Worm (Caenorhabditis elegans): ENCODE data around the gene C08B11.9.

Gene C08B11.9

DNA sequence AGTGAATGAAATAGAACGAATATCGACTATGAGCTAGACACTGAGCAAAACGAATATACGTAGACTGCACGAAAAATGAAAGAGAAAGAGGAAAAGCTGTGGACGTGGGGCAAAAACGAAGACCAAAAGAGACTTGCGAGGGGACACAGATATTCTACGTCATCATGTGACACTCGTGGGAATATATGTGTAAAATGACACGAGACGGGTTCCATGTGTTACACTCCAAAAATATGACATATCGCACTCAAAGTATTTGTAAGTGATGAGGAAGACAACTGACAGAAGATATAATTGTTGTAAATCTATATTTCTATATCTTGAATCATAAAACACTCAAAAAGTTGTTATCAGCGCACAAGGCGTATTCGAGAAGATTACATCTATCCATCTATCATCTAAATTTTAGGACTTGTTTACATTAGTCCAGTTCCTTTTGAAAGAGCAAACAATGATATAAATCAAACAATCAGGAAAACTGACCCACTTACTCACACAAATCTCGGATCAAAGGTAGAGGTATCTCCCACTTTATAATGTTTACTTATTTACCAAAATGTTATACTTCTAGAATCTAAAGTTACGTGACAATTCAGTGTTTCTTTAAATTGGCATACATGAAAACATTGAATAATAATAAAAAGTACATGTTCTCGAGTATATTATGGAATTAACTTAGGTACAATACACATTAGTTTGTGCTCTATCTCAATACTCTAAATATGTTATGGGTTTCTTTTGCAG lies 34.0 kb upstream of the C08B11.9 start (continued):
- no peak for TF ChIP-seq rpc-1 (optimal IDR thresholded peaks at IDR 0.05)
- TF ChIP-seq rpc-1 (tag; optimal IDR thresholded peaks at IDR 0.05), result no peak
- no peak for TF ChIP-seq lsy-27 (tag; optimal IDR thresholded peaks at IDR 0.05; ENCODE audit: borderline replicate concordance, insufficient read depth)

DNA sequence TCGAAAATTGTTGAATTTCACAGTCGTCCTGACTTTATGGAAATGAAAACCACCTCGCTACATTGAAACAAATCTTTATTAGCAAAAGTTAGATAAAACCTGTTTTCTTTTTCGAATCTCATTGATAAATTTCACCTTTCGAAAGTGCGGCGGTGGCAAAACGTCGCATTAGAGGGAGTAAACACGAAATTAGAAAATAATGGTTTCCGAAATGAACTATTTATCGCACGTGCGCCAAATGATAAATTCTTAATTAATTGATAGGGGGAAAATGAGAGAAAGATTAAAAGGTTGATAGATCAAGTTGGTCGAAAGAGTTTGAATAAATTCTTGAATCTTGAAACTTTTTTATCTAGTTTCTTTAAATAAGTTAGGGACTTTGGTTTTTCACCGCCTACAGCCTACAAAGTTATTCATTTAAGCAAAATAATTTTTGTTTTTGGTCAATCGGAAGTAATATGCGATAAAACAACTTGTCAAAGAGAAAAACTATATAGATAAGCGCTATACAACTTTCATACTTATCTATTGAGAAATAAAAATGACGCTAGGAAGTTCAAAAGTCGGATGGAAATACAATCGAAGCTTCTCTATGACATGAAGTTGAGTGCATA lies 33.1 kb upstream of the C08B11.9 start:
- no peak for TF ChIP-seq lin-26 (GFP tag; IDR thresholded peaks at IDR 0.05)
- TF ChIP-seq ceh-27 (GFP tag; optimal IDR thresholded peaks at IDR 0.05), result no peak
- no peak for TF ChIP-seq mxl-1 (tag; optimal IDR thresholded peaks at IDR 0.05)
- TF ChIP-seq fkh-3 (tag; optimal IDR thresholded peaks at IDR 0.05), result no peak
- TF ChIP-seq sea-2 (GFP tag; IDR thresholded peaks at IDR 0.05), result no peak
- no peak for TF ChIP-seq zim-3 (tag; optimal IDR thresholded peaks at IDR 0.05)
- no peak for TF ChIP-seq athp-1 (tag; optimal IDR thresholded peaks at IDR 0.05)
- TF ChIP-seq nhr-90 (tag; optimal IDR thresholded peaks at IDR 0.05), result no peak
- TF ChIP-seq ztf-18 (tag; optimal IDR thresholded peaks at IDR 0.05), result no peak
- no peak for TF ChIP-seq mcd-1 (GFP tag; IDR thresholded peaks at IDR 0.05)
- TF ChIP-seq madf-3 (GFP tag; IDR thresholded peaks at IDR 0.05), result no peak
- no peak for TF ChIP-seq B0035.1 (tag; optimal IDR thresholded peaks at IDR 0.05)
- TF ChIP-seq D2030.7 (GFP tag; IDR thresholded peaks at IDR 0.05), result no peak
- TF ChIP-seq F57C9.4 (tag; optimal IDR thresholded peaks at IDR 0.05), result no peak
- no peak for TF ChIP-seq efl-1 (GFP tag; optimal IDR thresholded peaks at IDR 0.05)
- no peak for TF ChIP-seq Y53G8AR.9 (GFP tag; conservative IDR thresholded peaks at IDR 0.05)
- no peak for TF ChIP-seq hrde-1 (tag; optimal IDR thresholded peaks at IDR 0.05; ENCODE audit: borderline replicate concordance)
- no peak for TF ChIP-seq unc-62 (GFP tag; optimal IDR thresholded peaks at IDR 0.05)
- no peak for TF ChIP-seq let-526 (GFP tag; IDR thresholded peaks at IDR 0.05)

DNA sequence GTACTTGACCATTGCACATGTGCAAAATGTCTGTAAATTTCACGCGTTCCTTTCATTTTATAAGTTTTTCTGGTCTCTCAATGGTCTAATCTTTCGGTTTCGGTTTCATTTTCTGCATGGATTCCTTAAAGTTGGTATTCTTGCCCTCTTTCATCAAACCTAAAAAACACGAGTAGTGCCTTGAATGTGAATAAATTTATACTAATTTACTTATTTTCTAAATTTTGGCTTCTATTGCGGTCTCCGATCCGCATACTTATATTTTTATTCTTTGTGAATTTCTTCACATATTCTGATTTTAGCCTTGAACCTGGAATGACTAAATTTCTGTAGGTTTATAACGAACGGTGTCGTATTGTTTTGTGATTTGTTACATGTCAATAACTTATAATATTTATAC lies 28.0 kb upstream of the C08B11.9 start, which contains the start of gene pdha-1:
Gene pdha-1 (plus strand): TSS at position 301 of the 400 bp plus-strand sequence.
- TF ChIP-seq him-1 (tag; optimal IDR thresholded peaks at IDR 0.05) (no peak), rpc-1 (optimal IDR thresholded peaks at IDR 0.05) (no peak), rpc-1 (tag; optimal IDR thresholded peaks at IDR 0.05) (no peak), ztf-3 (GFP tag; optimal IDR thresholded peaks at IDR 0.05) (no peak), hlh-12 (tag; optimal IDR thresholded peaks at IDR 0.05) (no peak), let-607 (tag; optimal IDR thresholded peaks at IDR 0.05) (peak in 1 of 2 experiments; percentile 12), Y56A3A.18 (GFP tag; IDR thresholded peaks at IDR 0.05) (peak; percentile 44; the same call in 1 of the 2 replicates), efl-1 (GFP tag; optimal IDR thresholded peaks at IDR 0.05) (no peak), ceh-91 (GFP tag; IDR thresholded peaks at IDR 0.05) (no peak), hsf-1 (GFP tag; IDR thresholded peaks at IDR 0.05) (peak; percentile 62), hmg-20 (GFP tag; IDR thresholded peaks at IDR 0.05) (no peak), egrh-3 (GFP tag; IDR thresholded peaks at IDR 0.05) (no peak), unc-62 (GFP tag; optimal IDR thresholded peaks at IDR 0.05) (no peak), nhr-80 (tag; optimal IDR thresholded peaks at IDR 0.05) (no peak), snpc-4 (GFP tag; optimal IDR thresholded peaks at IDR 0.05) (no peak), snpc-4 (tag; optimal IDR thresholded peaks at IDR 0.05) (no peak), madf-6 (GFP tag; IDR thresholded peaks at IDR 0.05) (no peak; the same call in 1 of the 2 replicates), nhr-120 (GFP tag; IDR thresholded peaks at IDR 0.05) (no peak), Y67H2A.10 (GFP tag; conservative IDR thresholded peaks at IDR 0.05) (no peak), lsl-1 (GFP tag; optimal IDR thresholded peaks at IDR 0.05) (peak; percentile 10), ccch-3 (GFP tag; optimal IDR thresholded peaks at IDR 0.05) (no peak), tbx-9 (tag; optimal IDR thresholded peaks at IDR 0.05; ENCODE audit: borderline replicate concordance) (no peak), D2030.7 (GFP tag; IDR thresholded peaks at IDR 0.05) (no peak), F52B5.7 (tag; optimal IDR thresholded peaks at IDR 0.05) (no peak), let-526 (GFP tag; IDR thresholded peaks at IDR 0.05) (no peak), hrde-1 (tag; optimal IDR thresholded peaks at IDR 0.05; ENCODE audit: borderline replicate concordance) (peak; percentile 32), xnd-1 (tag; optimal IDR thresholded peaks at IDR 0.05) (no peak), Y53G8AR.9 (GFP tag; conservative IDR thresholded peaks at IDR 0.05) (no peak), mxl-1 (tag; optimal IDR thresholded peaks at IDR 0.05) (no peak), die-1 (tag; optimal IDR thresholded peaks at IDR 0.05) (no peak)
